Fruit fly (Drosophila melanogaster): ENCODE data around the gene CG10561.
A peak's percentile ranks its signal among the peaks of the same experiment; 100 is the strongest.

Gene CG10561

DNA sequence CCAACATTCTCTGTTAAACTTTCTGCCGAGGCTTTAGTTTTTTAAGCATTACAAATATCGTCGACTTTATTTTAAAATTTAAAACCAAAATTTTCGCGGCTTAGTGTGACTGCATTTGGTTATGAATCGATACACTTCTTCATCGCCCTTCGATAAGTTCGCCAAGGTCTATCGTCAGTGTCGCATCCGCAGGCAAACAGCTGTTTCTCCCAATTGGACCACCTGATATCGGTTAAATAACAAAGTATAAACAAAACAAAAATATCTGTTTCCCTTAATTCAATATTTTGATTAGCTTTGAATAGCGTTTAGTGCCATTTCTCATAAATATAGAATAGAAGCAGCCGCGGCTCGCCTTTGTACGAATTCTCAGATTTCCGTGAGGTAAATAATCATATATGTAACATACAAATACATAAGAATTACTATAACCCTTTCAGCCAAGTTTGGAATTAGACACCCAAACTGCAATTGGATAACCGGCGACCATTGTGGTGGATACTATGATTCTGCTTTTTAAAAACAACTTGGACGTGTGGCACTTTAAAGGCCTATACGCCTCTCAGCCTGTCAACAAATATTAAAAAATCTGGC, at the start of gene CG10561 (continued):
- TF ChIP-seq CG14710 (tag; optimal IDR thresholded peaks at IDR 0.05) (peak; percentile 27), crp (GFP tag; optimal IDR thresholded peaks at IDR 0.05) (peak; percentile 67 to 96), BtbVII (GFP tag; optimal IDR thresholded peaks at IDR 0.05) (no peak), Neu2 (GFP tag; optimal IDR thresholded peaks at IDR 0.05; ENCODE audit: borderline replicate concordance) (peak; percentile 17), slbo (GFP tag; IDR thresholded peaks at IDR 0.05) (no peak), E2f2 (GFP tag; IDR thresholded peaks at IDR 0.05) (peak; percentile 97), BEAF-32 (GFP tag; optimal IDR thresholded peaks at IDR 0.05) (peak; percentile 61), CG18599 (GFP tag; optimal IDR thresholded peaks at IDR 0.05) (no peak), Doc3 (GFP tag; IDR thresholded peaks at IDR 0.05; ENCODE audit: partially characterized antibody) (peak; percentile 25; the same call in 1 of the 3 replicates), Scr (GFP tag; IDR thresholded peaks at IDR 0.05; ENCODE audit: partially characterized antibody) (peak; percentile 68), CG13287 (GFP tag; IDR thresholded peaks at IDR 0.05; ENCODE audit: partially characterized antibody) (peak; percentile 88), gfzf (GFP tag; optimal IDR thresholded peaks at IDR 0.05) (peak; percentile 51), insv (GFP tag; optimal IDR thresholded peaks at IDR 0.05) (peak in 1 of 2 experiments; percentile 93), CG12659 (GFP tag; optimal IDR thresholded peaks at IDR 0.05) (peak; percentile 16), MBD-R2 (GFP tag; IDR thresholded peaks at IDR 0.05) (peak; percentile 77), Dek (tag; optimal IDR thresholded peaks at IDR 0.05) (no peak), fd3F (GFP tag; optimal IDR thresholded peaks at IDR 0.05) (no peak), sna (GFP tag; IDR thresholded peaks at IDR 0.05; ENCODE audit: partially characterized antibody) (peak; percentile 80), az2 (GFP tag; optimal IDR thresholded peaks at IDR 0.05) (no peak), amos (GFP tag; IDR thresholded peaks at IDR 0.05; ENCODE audit: partially characterized antibody) (peak; percentile 62; the same call in 1 of the 2 replicates)

DNA sequence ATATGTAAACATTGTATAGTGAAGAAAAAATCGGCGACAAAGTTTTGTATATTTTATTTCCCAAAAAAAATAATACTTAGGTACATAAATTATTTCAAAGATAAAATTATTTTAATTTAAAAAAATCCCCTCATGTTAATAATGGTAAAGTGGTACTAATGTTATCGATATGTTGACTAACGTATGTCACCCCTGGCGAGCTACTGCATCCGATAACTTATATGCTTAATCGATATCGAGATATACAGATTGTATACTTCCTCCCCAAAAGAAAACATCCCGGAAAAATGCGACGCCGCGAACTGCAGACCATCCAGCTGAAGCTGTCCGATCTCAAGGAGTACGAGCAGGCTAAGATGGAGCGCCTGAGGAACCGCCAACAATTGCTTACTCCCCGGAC, 49.5 kb upstream of the CG10561 start, which contains the start of gene CG17343:
TSS of gene CG17343 (plus strand) at position 224 of the 400 bp plus-strand sequence.
- TF ChIP-seq kah (GFP tag; optimal IDR thresholded peaks at IDR 0.05) (no peak), Gug (GFP tag; IDR thresholded peaks at IDR 0.05) (no peak), Doc3 (GFP tag; IDR thresholded peaks at IDR 0.05; ENCODE audit: partially characterized antibody) (peak; percentile 77), pita (GFP tag; optimal IDR thresholded peaks at IDR 0.05) (no peak), knrl (GFP tag; IDR thresholded peaks at IDR 0.05; ENCODE audit: partially characterized antibody) (peak; percentile 72; the same call in 2 of the 3 replicates), CG9609 (GFP tag; optimal IDR thresholded peaks at IDR 0.05) (no peak), CG34224 (GFP tag; IDR thresholded peaks at IDR 0.05; ENCODE audit: partially characterized antibody) (peak; percentile 96), CoRest (tag; optimal IDR thresholded peaks at IDR 0.05) (peak; percentile 3), CG2712 (tag; optimal IDR thresholded peaks at IDR 0.05) (peak; percentile 18), stwl (tag; optimal IDR thresholded peaks at IDR 0.05) (peak; percentile 68), lbe (GFP tag; optimal IDR thresholded peaks at IDR 0.05) (no peak), Ets97D (GFP tag; optimal IDR thresholded peaks at IDR 0.05) (peak; percentile 25), hb (GFP tag; IDR thresholded peaks at IDR 0.05; ENCODE audit: partially characterized antibody) (peak; percentile 98), CG7963 (GFP tag; IDR thresholded peaks at IDR 0.05; ENCODE audit: partially characterized antibody) (peak; percentile 99), HHEX (GFP tag; optimal IDR thresholded peaks at IDR 0.05) (no peak), sna (GFP tag; IDR thresholded peaks at IDR 0.05; ENCODE audit: partially characterized antibody) (peak; percentile 82), inv (GFP tag; IDR thresholded peaks at IDR 0.05; ENCODE audit: partially characterized antibody) (peak; percentile 81), CG17612 (GFP tag; IDR thresholded peaks at IDR 0.05) (no peak), unc-4 (GFP tag; IDR thresholded peaks at IDR 0.05; ENCODE audit: partially characterized antibody) (peak; percentile 72), CG11504 (tag; optimal IDR thresholded peaks at IDR 0.05) (peak; percentile 67), Jarid2 (GFP tag; optimal IDR thresholded peaks at IDR 0.05) (no peak), CG14441 (GFP tag; IDR thresholded peaks at IDR 0.05) (no peak), ato (GFP tag; IDR thresholded peaks at IDR 0.05; ENCODE audit: partially characterized antibody) (peak; percentile 98), Bteb2 (GFP tag; optimal IDR thresholded peaks at IDR 0.05) (no peak), CG42726 (GFP tag; IDR thresholded peaks at IDR 0.05; ENCODE audit: partially characterized antibody) (peak; percentile 48; the same call in 1 of the 2 replicates), D19B (GFP tag; optimal IDR thresholded peaks at IDR 0.05) (no peak), CG2129 (GFP tag; IDR thresholded peaks at IDR 0.05; ENCODE audit: partially characterized antibody) (peak; percentile 32; the same call in 1 of the 2 replicates), Rfx (GFP tag; IDR thresholded peaks at IDR 0.05) (no peak)

All from whole organism, embryonic.